Worm (Caenorhabditis elegans) whole organism, mixed stage, embryonic: ENCODE measurements around the gene R102.2.
"Not testable (repeated sequence)": the region's sequence is repeated elsewhere in the genome, so short reads cannot be mapped to it uniquely, and the experiment has no call there.

ENCODE experiments used
- M03D4.4 ChIP-seq: sonication (generic microtip); optimal IDR thresholded peaks from 2 replicates; lab custom pipeline; 2017; ENCODE audit warnings: mild to moderate bottlenecking, missing genetic modification characterization, missing compliant biosample characterization
- bed-3 ChIP-seq: fragments of 200-800 bp; sonication (Bioruptor generic); optimal IDR thresholded peaks from 3 replicates; lab custom pipeline; 2018; ENCODE audit warnings: mild to moderate bottlenecking, missing genetic modification characterization, moderate library complexity, missing compliant biosample characterization
- ceh-39 ChIP-seq: fragments of 150-350 bp; optimal IDR thresholded peaks from 2 replicates; lab custom pipeline; 2014; ENCODE audit warnings: missing biosample characterization, missing genetic modification characterization
- ceh-43 ChIP-seq: fragments of 200-800 bp; sonication (Bioruptor generic); optimal IDR thresholded peaks from 2 replicates; lab custom pipeline; 2018; ENCODE audit warnings: mild to moderate bottlenecking, missing genetic modification characterization, moderate library complexity, missing compliant biosample characterization
- ceh-83 ChIP-seq: fragments of 200-800 bp; sonication (Bioruptor generic); optimal IDR thresholded peaks from 2 replicates; lab custom pipeline; 2018; ENCODE audit warnings: mild to moderate bottlenecking, missing genetic modification characterization, missing compliant biosample characterization
- ces-1 ChIP-seq: fragments of 150-350 bp; optimal IDR thresholded peaks from 2 replicates; lab custom pipeline; 2014; ENCODE audit warnings: missing biosample characterization, missing genetic modification reagents, missing genetic modification characterization
- cnd-1 ChIP-seq: fragments of 200-800 bp; sonication (Bioruptor generic); optimal IDR thresholded peaks from 2 replicates; lab custom pipeline; 2018; ENCODE audit warnings: mild to moderate bottlenecking, missing genetic modification characterization, missing compliant biosample characterization
- drap-1 ChIP-seq: fragments of 200-800 bp; sonication (Bioruptor generic); optimal IDR thresholded peaks from 3 replicates; lab custom pipeline; 2018; ENCODE audit warnings: mild to moderate bottlenecking, missing genetic modification characterization, missing compliant biosample characterization
- elt-1 ChIP-seq: sonication (generic microtip); optimal IDR thresholded peaks from 2 replicates; lab custom pipeline; 2017; ENCODE audit warnings: missing genetic modification characterization, mild to moderate bottlenecking, missing compliant biosample characterization, antibody characterized with exemption, moderate library complexity, borderline replicate concordance; ENCODE audit not compliant: insufficient read depth
- flh-1 ChIP-seq: fragments of 200-800 bp; sonication (Bioruptor generic); optimal IDR thresholded peaks from 2 replicates; lab custom pipeline; 2018; ENCODE audit warnings: mild to moderate bottlenecking, missing genetic modification characterization, moderate library complexity, missing compliant biosample characterization
- ham-2 ChIP-seq: fragments of 200-800 bp; sonication (Bioruptor generic); optimal IDR thresholded peaks from 2 replicates; lab custom pipeline; 2018; ENCODE audit warnings: mild to moderate bottlenecking, missing genetic modification characterization, missing compliant biosample characterization
- hlh-1 ChIP-seq: fragments of 150-350 bp; optimal IDR thresholded peaks from 2 replicates; lab custom pipeline; 2014; ENCODE audit warnings: missing biosample characterization, missing genetic modification reagents, missing genetic modification characterization
- lin-13 ChIP-seq: fragments of 150-350 bp; optimal IDR thresholded peaks from 2 replicates; lab custom pipeline; 2014; ENCODE audit warnings: missing biosample characterization, missing genetic modification characterization
- lin-32 ChIP-seq: fragments of 200-800 bp; sonication (Bioruptor generic); optimal IDR thresholded peaks from 2 replicates; lab custom pipeline; 2018; ENCODE audit warnings: mild to moderate bottlenecking, missing genetic modification characterization, missing compliant biosample characterization
- lsy-2 ChIP-seq: fragments of 150-350 bp; optimal IDR thresholded peaks from 2 replicates; lab custom pipeline; 2014; ENCODE audit warnings: missing biosample characterization, missing genetic modification characterization
- mab-5 ChIP-seq: fragments of 150-350 bp; optimal IDR thresholded peaks from 2 replicates; lab custom pipeline; 2014; ENCODE audit warnings: missing biosample characterization, missing genetic modification characterization
- mep-1 ChIP-seq: fragments of 150-350 bp; optimal IDR thresholded peaks from 2 replicates; lab custom pipeline; 2017; ENCODE audit warnings: missing biosample characterization, missing genetic modification reagents, missing genetic modification characterization, inconsistent platforms
- mls-2 ChIP-seq: sonication (generic microtip); optimal IDR thresholded peaks from 2 replicates; lab custom pipeline; 2016; ENCODE audit warnings: mild to moderate bottlenecking, missing genetic modification characterization, moderate library complexity, missing compliant biosample characterization
- nhr-2 ChIP-seq: fragments of 150-350 bp; optimal IDR thresholded peaks from 2 replicates; lab custom pipeline; 2014; ENCODE audit warnings: missing biosample characterization, missing genetic modification characterization
- nhr-237 ChIP-seq: fragments of 150-350 bp; optimal IDR thresholded peaks from 2 replicates; lab custom pipeline; 2014; ENCODE audit warnings: missing biosample characterization, missing genetic modification characterization
- nhr-28 ChIP-seq: fragments of 150-350 bp; optimal IDR thresholded peaks from 2 replicates; lab custom pipeline; 2014; ENCODE audit warnings: missing biosample characterization, missing genetic modification characterization
- pha-4 ChIP-seq: fragments of 150-350 bp; optimal IDR thresholded peaks from 2 replicates; lab custom pipeline; 2018; ENCODE audit warnings: missing biosample characterization, missing genetic modification reagents, missing genetic modification characterization
- sem-2 ChIP-seq: fragments of 200-800 bp; sonication (Bioruptor generic); optimal IDR thresholded peaks from 2 replicates; lab custom pipeline; 2018; ENCODE audit warnings: mild to moderate bottlenecking, missing genetic modification characterization, missing compliant biosample characterization
- sptf-1 ChIP-seq: sonication (generic microtip); optimal IDR thresholded peaks from 2 replicates; lab custom pipeline; 2017; ENCODE audit warnings: mild to moderate bottlenecking, missing genetic modification characterization, moderate library complexity, missing compliant biosample characterization
- tbx-8 ChIP-seq: fragments of 200-800 bp; sonication (Bioruptor generic); optimal IDR thresholded peaks from 2 replicates; lab custom pipeline; 2018; ENCODE audit warnings: mild to moderate bottlenecking, missing genetic modification characterization, moderate library complexity, missing compliant biosample characterization
- unc-39 ChIP-seq: fragments of 150-350 bp; optimal IDR thresholded peaks from 2 replicates; lab custom pipeline; 2014; ENCODE audit warnings: missing biosample characterization, missing genetic modification characterization
- unc-62 ChIP-seq: fragments of 150-350 bp; optimal IDR thresholded peaks from 2 replicates; lab custom pipeline; 2014; ENCODE audit warnings: missing biosample characterization, missing genetic modification reagents, missing genetic modification characterization
- zip-8 ChIP-seq: fragments of 150-350 bp; optimal IDR thresholded peaks from 2 replicates; lab custom pipeline; 2014; ENCODE audit warnings: missing biosample characterization, missing genetic modification characterization
- ztf-11 ChIP-seq: fragments of 150-350 bp; optimal IDR thresholded peaks from 2 replicates; lab custom pipeline; 2014; ENCODE audit warnings: missing biosample characterization, missing genetic modification characterization

R102.2 gene

ce11 chrIV:10687307-10687706, at the start of gene R102.2:
R102.2 (plus strand) TSS chrIV:10687607.
- TF ChIP-seq lsy-2 (tag; lab: Kevin White, UChicago); sem-2 (GFP tag; lab: Kevin White, UChicago); ces-1 (GFP tag; lab: Kevin White, UChicago): not testable (repeated sequence)

ce11 chrIV:10638977-10639376, 48.4 kb upstream of the R102.2 start, which contains the start of gene F56C4.2:
F56C4.2 (plus strand) TSS chrIV:10639277.
- TF ChIP-seq sptf-1 (tag; lab: Kevin White, UChicago) (no peak), nhr-237 (tag; lab: Kevin White, UChicago) (no peak), ces-1 (GFP tag; lab: Kevin White, UChicago) (no peak), unc-62 (GFP tag; lab: Kevin White, UChicago) (no peak), ceh-83 (GFP tag; lab: Kevin White, UChicago) (no peak), hlh-1 (tag; lab: Kevin White, UChicago) (no peak), mab-5 (tag; lab: Kevin White, UChicago) (no peak), bed-3 (GFP tag; lab: Kevin White, UChicago) (no peak), ztf-11 (tag; lab: Kevin White, UChicago) (no peak), unc-39 (tag; lab: Kevin White, UChicago) (no peak), mls-2 (tag; lab: Kevin White, UChicago) (no peak), ham-2 (GFP tag; lab: Kevin White, UChicago) (no peak), lsy-2 (tag; lab: Kevin White, UChicago) (no peak), elt-1 (no peak), M03D4.4 (tag; lab: Kevin White, UChicago) (no peak), drap-1 (GFP tag; lab: Kevin White, UChicago) (no peak), nhr-2 (tag; lab: Kevin White, UChicago) (no peak), flh-1 (GFP tag; lab: Kevin White, UChicago) (no peak), lin-32 (GFP tag; lab: Kevin White, UChicago) (no peak), ceh-39 (tag; lab: Kevin White, UChicago) (no peak)

ce11 chrIV:10654047-10654446, 33.4 kb upstream of the R102.2 start, which contains the start of gene glb-19:
glb-19 (minus strand) TSS chrIV:10654147.
- TF ChIP-seq drap-1 (GFP tag; lab: Kevin White, UChicago); sptf-1 (tag; lab: Kevin White, UChicago); bed-3 (GFP tag; lab: Kevin White, UChicago): not testable (repeated sequence)
- TF ChIP-seq, all 35 proteins: peak for 0; not testable (repeated sequence) for 35

ce11 chrIV:10656770-10657323, 30.6 kb upstream of the R102.2 start, which contains the start of gene K08C7.1:
K08C7.1 (plus strand) TSS chrIV:10656812.
- TF ChIP-seq ceh-43 (no peak), ces-1 (GFP tag; lab: Kevin White, UChicago) (no peak), tbx-8 (no peak), mep-1 (tag; lab: Kevin White, UChicago) (no peak), M03D4.4 (tag; lab: Kevin White, UChicago) (no peak), unc-39 (tag; lab: Kevin White, UChicago) (no peak), ceh-39 (tag; lab: Kevin White, UChicago) (no peak), sptf-1 (tag; lab: Kevin White, UChicago) (no peak), nhr-28 (tag; lab: Kevin White, UChicago) (no peak)

- TF ChIP-seq mls-2 (tag; lab: Kevin White, UChicago) (no peak), ham-2 (GFP tag; lab: Kevin White, UChicago) (no peak), ceh-83 (GFP tag; lab: Kevin White, UChicago) (no peak), ceh-43 (no peak), lin-13 (tag; lab: Kevin White, UChicago) (no peak), unc-62 (GFP tag; lab: Kevin White, UChicago) (no peak), mab-5 (tag; lab: Kevin White, UChicago) (no peak), cnd-1 (tag; lab: Kevin White, UChicago) (no peak), lin-32 (GFP tag; lab: Kevin White, UChicago) (no peak), nhr-237 (tag; lab: Kevin White, UChicago) (no peak), pha-4 (no peak), M03D4.4 (tag; lab: Kevin White, UChicago) (no peak), zip-8 (tag; lab: Kevin White, UChicago) (no peak), drap-1 (GFP tag; lab: Kevin White, UChicago) (no peak)
Observed at ce11 chrIV:10661072-10661471, 26.3 kb upstream of the R102.2 start.
